Fruit fly (Drosophila melanogaster) whole organism: ENCODE data around the gene SmB.

ENCODE experiments used
- CG8478 ChIP-seq: fragments of >200 bp; optimal IDR thresholded peaks from 2 replicates; lab custom pipeline; 2018; ENCODE audit warnings: inconsistent platforms
- Dll ChIP-seq: fragments of >200 bp; optimal IDR thresholded peaks from 2 replicates; lab custom pipeline; 2017
- EcR ChIP-seq, 2 experiments: fragments of >200 bp; optimal IDR thresholded peaks; 2 replicates each; lab custom pipeline; 2017; ENCODE audit warnings: missing biosample characterization in 2 of 2, missing genetic modification characterization in 2 of 2, missing genetic modification reagents in 2 of 2
- pan ChIP-seq: fragments of >200 bp; optimal IDR thresholded peaks from 2 replicates; lab custom pipeline; 2017
- psq ChIP-seq: fragments of >200 bp; optimal IDR thresholded peaks from 2 replicates; lab custom pipeline; 2017
- usp ChIP-seq: fragments of >200 bp; optimal IDR thresholded peaks from 2 replicates; lab custom pipeline; 2017; ENCODE audit warnings: missing biosample characterization, missing genetic modification characterization, mixed read lengths

SmB gene

DNA sequence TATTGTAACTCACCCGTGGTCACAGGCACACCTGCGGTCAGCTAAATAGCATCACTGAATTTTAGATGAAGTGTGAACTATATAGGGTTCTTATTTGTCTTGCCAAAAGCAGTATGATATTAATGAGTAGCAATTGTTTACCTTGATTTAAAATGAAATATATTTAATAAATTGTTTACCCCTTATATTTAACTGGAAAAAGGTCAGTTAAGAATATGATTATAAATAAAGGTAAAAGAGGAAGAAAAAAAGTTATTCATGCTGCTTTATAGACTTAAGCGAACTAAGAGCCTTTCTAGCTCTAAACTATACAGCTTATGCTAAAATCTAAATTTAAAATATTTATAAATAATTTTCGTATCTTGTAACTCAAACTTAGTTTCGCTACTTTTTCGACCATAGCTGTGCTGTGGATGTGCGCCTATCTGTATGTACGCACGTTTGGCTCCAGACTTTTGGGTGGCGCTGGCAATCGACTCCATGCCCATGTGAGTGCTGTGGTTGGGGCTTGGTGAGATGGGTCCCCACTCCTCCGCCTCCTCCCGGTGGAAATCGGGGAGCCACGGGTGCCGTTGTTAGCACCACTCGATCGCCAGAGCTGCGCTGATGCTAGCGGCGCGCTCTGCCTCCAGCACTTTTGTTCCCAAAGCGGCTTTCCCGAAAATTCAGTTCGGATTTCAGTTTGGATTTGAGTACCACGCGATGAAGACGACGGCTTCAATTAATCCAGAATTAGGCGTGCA is 15.8 kb upstream of the SmB start, which contains the start of gene loh:
Gene loh, plus strand, starts transcription at position 487 of the 743 bp plus-strand sequence.
- TF ChIP-seq usp (GFP tag; lab: Kevin White, UChicago) (no peak), EcR (GFP tag; optimal IDR thresholded peaks at IDR 0.05; lab: Kevin White, UChicago) (no peak), Dll (no peak), psq (lab: Kevin White, UChicago) (no peak), pan (lab: Kevin White, UChicago) (no peak), CG8478 (lab: Kevin White, UChicago) (no peak)

DNA sequence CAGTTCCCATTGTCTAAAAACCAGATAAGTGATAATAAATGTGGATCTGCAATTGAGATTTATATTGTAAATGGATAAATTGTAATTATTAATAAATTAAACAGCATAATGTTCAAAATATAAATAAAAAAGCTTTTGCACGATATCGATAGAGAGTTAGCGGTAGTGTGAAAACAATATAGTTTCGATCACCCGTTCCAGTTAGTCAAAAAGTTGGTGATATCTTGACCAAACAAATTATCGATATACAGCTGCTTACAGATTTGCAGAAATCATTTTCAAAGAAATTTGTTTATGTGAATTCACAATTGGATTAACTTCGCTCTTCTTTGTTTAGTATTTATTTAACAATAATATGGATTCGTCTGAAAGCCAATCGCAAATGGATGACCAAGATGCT is 12.7 kb upstream of the SmB start, which contains the start of gene Nse4:
Gene Nse4, plus strand, starts transcription at position 267 of the 400 bp plus-strand sequence.
- no peak for TF ChIP-seq CG8478 (lab: Kevin White, UChicago)
- no peak for TF ChIP-seq psq (lab: Kevin White, UChicago)
- TF ChIP-seq EcR (GFP tag; optimal IDR thresholded peaks at IDR 0.05; lab: Kevin White, UChicago): no peak
- TF ChIP-seq usp (GFP tag; lab: Kevin White, UChicago): no peak

DNA sequence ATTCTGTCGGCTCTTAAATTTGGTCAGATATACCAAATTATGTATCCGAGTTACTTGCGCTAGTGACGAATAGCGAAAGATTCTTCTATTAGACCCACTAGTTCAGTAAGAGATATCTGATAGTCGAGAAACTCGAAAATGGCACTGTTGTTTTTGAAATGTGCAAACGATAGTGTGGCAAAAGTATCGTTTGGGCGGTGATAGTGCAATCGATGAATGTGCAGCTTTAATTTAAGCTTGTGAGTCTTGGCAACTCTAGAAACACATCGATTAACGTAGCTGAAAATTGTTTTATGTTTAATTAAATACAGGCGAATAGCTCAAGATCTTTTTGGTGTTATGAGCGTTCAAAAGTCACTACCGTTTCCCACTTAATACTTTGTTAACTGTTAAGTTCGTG is 10.9 kb upstream of the SmB start, which contains the start of gene STUB1:
Gene STUB1, plus strand, starts transcription at position 232 of the 400 bp plus-strand sequence.
- TF ChIP-seq EcR (GFP tag; optimal IDR thresholded peaks at IDR 0.05; lab: Kevin White, UChicago) (no peak), usp (GFP tag; lab: Kevin White, UChicago) (no peak), pan (lab: Kevin White, UChicago) (no peak), psq (lab: Kevin White, UChicago) (no peak), CG8478 (lab: Kevin White, UChicago) (no peak), Dll (no peak)

DNA sequence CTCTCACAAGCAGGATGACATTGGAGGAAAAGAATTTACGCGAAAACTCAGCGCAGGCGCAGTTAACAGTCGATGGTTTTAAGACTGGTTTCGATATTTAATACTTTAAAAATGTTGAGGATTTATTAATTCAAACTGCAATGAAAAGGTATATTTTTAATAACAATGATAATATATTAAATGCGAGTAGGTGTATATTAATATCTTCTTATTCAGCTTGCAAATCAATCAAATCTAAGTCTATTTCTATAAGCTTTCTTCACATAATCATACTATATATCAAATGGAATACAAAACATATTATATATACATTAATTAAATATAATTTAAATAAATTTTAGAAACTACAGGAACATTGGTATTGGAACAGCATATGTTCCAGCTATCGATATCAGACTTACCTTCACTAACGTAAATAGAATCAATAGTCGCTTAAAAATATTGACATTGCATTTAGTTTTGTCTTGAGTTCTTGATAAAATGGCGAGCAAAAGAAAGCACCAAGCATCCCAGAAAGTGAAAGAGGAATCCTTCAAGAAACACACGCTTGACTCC is 9.3 kb upstream of the SmB start, which contains the start of the genes TBC1D16 and holn1:
Gene TBC1D16, minus strand, starts transcription at position 51 of the 555 bp plus-strand sequence.
Gene holn1, plus strand, starts transcription at position 390 of the 555 bp plus-strand sequence.
- TF ChIP-seq pan (lab: Kevin White, UChicago): no peak
- TF ChIP-seq psq (lab: Kevin White, UChicago): no peak
- no peak for TF ChIP-seq EcR (GFP tag; optimal IDR thresholded peaks at IDR 0.05; lab: Kevin White, UChicago)
- no peak for TF ChIP-seq usp (GFP tag; lab: Kevin White, UChicago)
- TF ChIP-seq Dll: no peak
- no peak for TF ChIP-seq CG8478 (lab: Kevin White, UChicago)

DNA sequence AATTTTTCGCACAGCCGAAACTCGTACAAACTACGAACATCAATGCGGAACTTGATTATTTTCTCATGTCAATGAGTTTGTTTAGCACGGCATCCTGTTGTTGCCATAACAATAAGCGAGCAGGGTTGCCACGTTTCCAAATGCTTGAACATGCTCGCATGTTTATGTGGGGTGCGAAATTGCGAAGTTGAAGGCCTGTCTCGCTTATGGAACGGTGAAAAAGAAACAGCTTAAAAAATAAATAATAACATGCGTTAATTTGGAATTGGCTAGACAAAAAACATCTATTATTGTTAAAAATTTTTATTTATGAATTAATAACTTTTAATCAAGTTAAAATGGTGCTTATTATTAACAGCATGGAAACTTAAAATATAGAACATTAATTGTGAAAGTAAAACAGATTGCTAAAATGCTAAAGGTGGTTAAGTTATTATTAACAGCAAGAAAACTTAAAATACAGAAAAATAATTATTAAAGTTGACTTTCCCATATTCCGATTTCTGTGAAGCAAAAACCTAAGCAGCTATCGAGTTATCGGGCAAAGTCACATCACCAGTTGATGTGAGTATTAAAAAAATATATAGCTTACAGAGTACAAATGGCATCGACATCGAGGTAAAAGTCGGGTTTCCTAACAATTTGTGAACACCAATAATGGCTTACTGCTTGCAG is 4.5 kb upstream of the SmB start, which contains the start of the genes Bug22 and TfIIB:
Gene Bug22, minus strand, starts transcription at position 117 of the 675 bp plus-strand sequence.
Gene TfIIB, plus strand, starts transcription at position 537 of the 675 bp plus-strand sequence.
- TF ChIP-seq pan (lab: Kevin White, UChicago) (no peak), Dll (no peak), CG8478 (lab: Kevin White, UChicago) (no peak), psq (lab: Kevin White, UChicago) (no peak), EcR (GFP tag; optimal IDR thresholded peaks at IDR 0.05; lab: Kevin White, UChicago) (no peak), usp (GFP tag; lab: Kevin White, UChicago) (no peak)

dm6 chr2L:10428528-10428927 is 2.1 kb upstream of the SmB start, which contains the start of gene CG5188:
Gene CG5188 (plus strand): TSS chr2L:10428829.
- TF ChIP-seq psq (lab: Kevin White, UChicago): no peak
- TF ChIP-seq pan (lab: Kevin White, UChicago): no peak
- no peak for TF ChIP-seq Dll
- no peak for TF ChIP-seq CG8478 (lab: Kevin White, UChicago)
- no peak for TF ChIP-seq EcR (GFP tag; optimal IDR thresholded peaks at IDR 0.05; lab: Kevin White, UChicago)
- no peak for TF ChIP-seq usp (GFP tag; lab: Kevin White, UChicago)

- TF ChIP-seq Dll: no peak
- TF ChIP-seq psq (lab: Kevin White, UChicago): no peak
- no peak for TF ChIP-seq pan (lab: Kevin White, UChicago)
- no peak for TF ChIP-seq EcR (GFP tag; optimal IDR thresholded peaks at IDR 0.05; lab: Kevin White, UChicago)
- TF ChIP-seq CG8478 (lab: Kevin White, UChicago): no peak
- no peak for TF ChIP-seq usp (GFP tag; lab: Kevin White, UChicago)
Observed at dm6 chr2L:10425599-10425998, 828 bp downstream of the SmB start.

DNA sequence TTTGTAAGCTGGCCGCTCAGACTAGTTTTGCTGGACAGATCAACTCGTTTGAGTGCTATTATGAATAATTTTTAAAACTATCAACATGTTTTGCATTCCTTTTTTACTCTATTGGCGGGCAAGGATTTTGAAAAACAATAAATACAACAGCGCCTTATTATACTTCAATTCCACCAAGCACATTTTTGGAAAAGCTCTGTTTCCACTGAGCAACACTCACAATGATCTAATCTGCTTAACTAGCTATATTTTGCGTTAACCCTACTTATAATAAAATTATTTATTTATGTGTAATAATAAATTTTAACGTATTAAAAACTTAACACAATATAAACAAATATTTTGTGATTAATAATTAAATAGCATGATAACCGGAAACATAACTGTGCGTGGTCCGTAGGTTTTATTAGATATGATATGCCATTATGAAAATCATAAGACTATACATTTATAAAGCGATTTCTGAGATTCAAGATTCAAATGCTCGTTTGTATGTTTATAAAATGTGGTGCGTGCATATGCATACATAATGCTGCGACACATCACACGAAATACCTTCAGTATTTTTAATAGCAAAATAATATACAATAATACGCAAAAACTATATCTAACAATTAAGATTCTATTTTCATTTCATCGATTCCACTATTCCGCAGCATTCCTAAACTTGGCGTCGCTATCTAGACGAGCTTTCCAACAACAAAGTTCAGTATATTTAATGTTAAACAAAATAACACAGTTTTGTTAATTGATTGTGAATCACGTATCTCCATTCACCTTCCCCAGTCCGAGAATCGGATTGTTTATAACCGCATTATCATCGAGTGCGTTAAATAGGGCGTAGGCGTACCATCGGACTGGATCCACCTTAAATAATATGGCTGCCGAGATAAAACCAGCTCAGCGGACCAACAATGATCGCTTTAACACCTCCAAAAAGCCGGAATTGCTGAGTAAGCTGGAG is 3.5 kb downstream of the SmB start, which contains the start of the genes pie and Wdfy2:
Gene pie, minus strand, starts transcription at position 138 of the 964 bp plus-strand sequence.
Gene Wdfy2, plus strand, starts transcription at position 649 of the 964 bp plus-strand sequence.
- TF ChIP-seq psq (lab: Kevin White, UChicago) (no peak), usp (GFP tag; lab: Kevin White, UChicago) (no peak)

DNA sequence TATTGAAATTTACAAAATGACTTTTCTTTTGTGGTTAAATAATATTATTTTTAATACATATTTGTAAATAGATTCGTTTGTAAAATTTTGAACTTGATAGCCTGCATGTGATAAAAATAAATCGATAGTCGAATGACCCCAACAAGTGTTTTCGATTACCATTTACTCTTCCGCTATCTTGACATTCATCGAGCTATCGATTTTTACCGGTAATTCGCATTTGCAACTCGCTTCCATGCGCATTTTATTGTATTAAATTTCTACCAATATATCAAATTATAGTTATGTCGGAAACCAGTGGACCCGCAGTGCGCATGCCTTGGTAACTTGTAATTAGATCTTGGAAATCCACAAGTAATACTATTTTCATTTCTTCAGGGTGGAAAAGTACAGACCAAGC is 7.4 kb downstream of the SmB start, which contains the start of gene RfC3:
Gene RfC3, plus strand, starts transcription at position 210 of the 400 bp plus-strand sequence.
- TF ChIP-seq usp (GFP tag; lab: Kevin White, UChicago) (no peak), Dll (no peak), EcR (GFP tag; optimal IDR thresholded peaks at IDR 0.05; lab: Kevin White, UChicago) (no peak)
